Fruit fly (Drosophila melanogaster) whole organism, pupa: Measurements from ENCODE around the gene elfless.

Source experiments
- CG10348 ChIP-seq: fragments of 200-800 bp; sonication (Bioruptor generic); IDR thresholded peaks from 2 replicates; pipeline ENCODE4 v1.3.6; 2022; ENCODE audit warnings: missing biosample characterization, missing genetic modification characterization
- CG12605 ChIP-seq: fragments of 200-800 bp; sonication (Bioruptor generic); IDR thresholded peaks from 2 replicates; pipeline ENCODE4 v1.3.6; 2022; ENCODE audit warnings: missing biosample characterization, missing genetic modification characterization
- CG13204 ChIP-seq: fragments of 200-800 bp; sonication (Bioruptor generic); optimal IDR thresholded peaks from 2 replicates; lab custom pipeline; 2018; ENCODE audit warnings: missing biosample characterization, mild to moderate bottlenecking, missing genetic modification characterization, moderate library complexity
- CG14655 ChIP-seq: fragments of 200-800 bp; sonication (Bioruptor generic); optimal IDR thresholded peaks from 3 replicates; lab custom pipeline; 2017; ENCODE audit warnings: mild to moderate bottlenecking, missing biosample characterization, missing genetic modification reagents, missing genetic modification characterization
- CG15710 ChIP-seq: fragments of 200-800 bp; sonication (Bioruptor generic); optimal IDR thresholded peaks from 2 replicates; lab custom pipeline; 2018; ENCODE audit warnings: missing biosample characterization, mild to moderate bottlenecking, missing genetic modification characterization, moderate library complexity
- CG17806 ChIP-seq: fragments of 200-800 bp; sonication (Bioruptor generic); optimal IDR thresholded peaks from 2 replicates; lab custom pipeline; 2018; ENCODE audit warnings: missing biosample characterization, mild to moderate bottlenecking, missing genetic modification characterization, moderate library complexity
- CG32121 ChIP-seq: fragments of 200-800 bp; sonication (Bioruptor generic); IDR thresholded peaks from 2 replicates; pipeline ENCODE4 v1.3.6; 2022; ENCODE audit warnings: missing biosample characterization, missing genetic modification characterization
- CG34367 ChIP-seq: fragments of 200-800 bp; sonication (Bioruptor generic); optimal IDR thresholded peaks from 2 replicates; lab custom pipeline; 2018; ENCODE audit warnings: missing biosample characterization, mild to moderate bottlenecking, missing genetic modification characterization
- CG4496 ChIP-seq: fragments of 200-800 bp; sonication (Bioruptor generic); IDR thresholded peaks from 3 replicates; pipeline ENCODE4 v1.3.6; 2022; ENCODE audit warnings: missing biosample characterization, missing genetic modification characterization
- CG8159 ChIP-seq: fragments of 200-800 bp; sonication (Bioruptor generic); optimal IDR thresholded peaks from 3 replicates; lab custom pipeline; 2018; ENCODE audit warnings: missing biosample characterization, mild to moderate bottlenecking, missing genetic modification characterization, moderate library complexity
- CG8301 ChIP-seq: fragments of 200-800 bp; sonication (Bioruptor generic); optimal IDR thresholded peaks from 2 replicates; lab custom pipeline; 2018; ENCODE audit warnings: missing biosample characterization, mild to moderate bottlenecking, missing genetic modification characterization
- CG9948 ChIP-seq: fragments of 200-800 bp; sonication (Bioruptor generic); optimal IDR thresholded peaks from 2 replicates; lab custom pipeline; 2018; ENCODE audit warnings: missing biosample characterization, mild to moderate bottlenecking, missing genetic modification characterization, moderate library complexity
- D1 ChIP-seq: fragments of 200-800 bp; sonication (Bioruptor generic); optimal IDR thresholded peaks from 2 replicates; lab custom pipeline; 2018; ENCODE audit warnings: missing biosample characterization, mild to moderate bottlenecking, missing genetic modification characterization, moderate library complexity
- EcR ChIP-seq: fragments of 200-800 bp; sonication (Bioruptor generic); optimal IDR thresholded peaks from 3 replicates; lab custom pipeline; 2019; ENCODE audit warnings: missing biosample characterization, missing genetic modification characterization, mild to moderate bottlenecking, moderate library complexity, missing genetic modification reagents
- Ets98B ChIP-seq: fragments of 200-800 bp; sonication (Bioruptor generic); IDR thresholded peaks from 2 replicates; pipeline ENCODE4 v1.3.6; 2022; ENCODE audit warnings: missing biosample characterization, missing genetic modification characterization
- Pif1A ChIP-seq: fragments of 200-800 bp; sonication (Bioruptor generic); optimal IDR thresholded peaks from 3 replicates; lab custom pipeline; 2016; ENCODE audit warnings: missing biosample characterization, missing genetic modification characterization
- Pif1B ChIP-seq: fragments of 200-800 bp; sonication (Bioruptor generic); optimal IDR thresholded peaks from 3 replicates; lab custom pipeline; 2016; ENCODE audit warnings: missing biosample characterization, missing genetic modification characterization
- Snoo ChIP-seq: fragments of 200-800 bp; sonication (Bioruptor generic); optimal IDR thresholded peaks from 3 replicates; lab custom pipeline; 2017; ENCODE audit warnings: missing biosample characterization, mild to moderate bottlenecking, missing genetic modification characterization, inconsistent platforms
- fd96Ca ChIP-seq: fragments of 200-800 bp; sonication (Bioruptor generic); IDR thresholded peaks from 3 replicates; pipeline ENCODE4 v1.3.6; 2022; ENCODE audit warnings: missing biosample characterization, missing genetic modification characterization
- gl ChIP-seq: fragments of 200-800 bp; sonication (Bioruptor generic); optimal IDR thresholded peaks from 2 replicates; lab custom pipeline; 2018; ENCODE audit warnings: missing biosample characterization, mild to moderate bottlenecking, missing genetic modification characterization
- rn ChIP-seq: fragments of 200-800 bp; sonication (Bioruptor generic); IDR thresholded peaks from 2 replicates; pipeline ENCODE4 v1.3.6; 2022; ENCODE audit warnings: missing biosample characterization, missing genetic modification characterization

elfless gene

DNA sequence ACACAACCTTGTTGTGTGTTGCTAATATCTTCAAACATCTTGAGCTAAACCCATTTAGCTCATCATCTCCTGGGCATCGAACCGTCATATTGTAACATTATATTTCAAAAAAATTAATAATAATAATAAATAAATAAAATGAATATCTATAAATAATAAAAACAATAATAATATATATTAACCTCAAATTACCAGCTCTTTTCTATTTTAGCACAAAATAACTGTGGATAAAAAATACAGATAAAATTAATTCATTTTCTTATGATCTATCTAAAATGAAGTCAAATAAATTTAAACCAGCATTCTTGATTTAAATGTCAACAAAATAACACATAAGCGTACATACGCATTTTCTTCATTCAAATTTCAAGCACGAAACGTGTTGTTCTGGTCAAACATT is 4.2 kb downstream of the elfless start, which contains the start of gene CG42659:
TSS of gene CG42659 (plus strand) at position 301 of the 400 bp plus-strand sequence.
- TF ChIP-seq CG13204 (no peak), CG32121 (GFP tag; lab: Robert Waterston, UW) (no peak), D1 (tag; lab: Kevin White, UChicago) (no peak), CG9948 (tag; lab: Kevin White, UChicago) (no peak), fd96Ca (GFP tag; lab: Robert Waterston, UW) (no peak), Ets98B (GFP tag; lab: Robert Waterston, UW) (no peak), Pif1B (GFP tag; lab: Kevin White, UChicago) (no peak), CG14655 (no peak), CG34367 (tag; lab: Kevin White, UChicago) (no peak)

DNA sequence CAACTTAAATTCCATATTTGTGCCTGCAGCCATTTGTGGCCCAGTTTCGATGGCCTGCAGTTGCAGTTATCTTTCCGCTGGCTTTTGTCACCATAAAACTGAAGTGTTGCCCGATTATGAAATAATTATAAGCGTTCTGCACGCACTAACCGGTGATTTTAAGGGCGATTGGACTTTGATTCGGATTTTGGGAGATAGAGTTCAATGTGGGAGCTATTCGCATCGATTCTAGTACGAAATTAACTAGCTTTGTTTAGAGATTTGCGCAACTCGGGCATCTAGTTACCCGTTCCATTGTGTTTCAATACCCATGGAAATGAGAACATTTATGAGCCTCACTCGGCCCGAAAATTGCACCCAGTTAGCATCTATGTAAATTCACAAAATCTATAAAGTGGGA is 4.9 kb downstream of the elfless start, which contains the start of gene CG5693:
TSS of gene CG5693 (plus strand) at position 301 of the 400 bp plus-strand sequence.
- TF ChIP-seq CG8159 (no peak), gl (no peak), CG17806 (tag; lab: Kevin White, UChicago) (no peak), CG10348 (GFP tag; lab: Robert Waterston, UW) (no peak), CG12605 (GFP tag; lab: Robert Waterston, UW) (no peak), Ets98B (GFP tag; lab: Robert Waterston, UW) (no peak), CG8301 (no peak), rn (GFP tag; lab: Robert Waterston, UW) (no peak), Pif1B (GFP tag; lab: Kevin White, UChicago) (no peak), CG4496 (GFP tag; lab: Robert Waterston, UW) (no peak), D1 (tag; lab: Kevin White, UChicago) (no peak), CG13204 (no peak), EcR (GFP tag; lab: Kevin White, UChicago) (no peak), CG32121 (GFP tag; lab: Robert Waterston, UW) (no peak), Snoo (tag; lab: Kevin White, UChicago) (no peak), fd96Ca (GFP tag; lab: Robert Waterston, UW) (no peak), CG34367 (tag; lab: Kevin White, UChicago) (no peak), CG9948 (tag; lab: Kevin White, UChicago) (no peak)

DNA sequence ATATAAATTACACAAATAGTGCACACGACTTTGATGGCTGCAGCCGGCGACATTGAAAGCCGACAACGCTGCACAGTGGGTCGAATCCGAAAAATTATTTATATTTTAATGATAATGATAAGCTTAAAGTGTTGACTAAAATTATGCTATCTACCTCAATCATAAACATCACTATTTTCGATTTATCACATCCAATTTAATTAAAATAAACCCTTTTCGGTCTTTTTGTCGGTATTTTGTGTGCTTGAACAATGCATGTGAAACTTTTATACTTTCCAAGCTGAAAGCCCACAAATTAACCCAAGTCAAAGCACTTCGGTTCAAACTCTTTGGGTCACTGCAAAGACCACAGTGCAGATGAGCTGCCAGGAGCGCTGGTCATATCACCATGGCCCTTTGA is 5.8 kb downstream of the elfless start:
- TF ChIP-seq CG14655 (peak; percentile 83), CG34367 (tag; lab: Kevin White, UChicago) (peak; percentile 36), CG12605 (GFP tag; lab: Robert Waterston, UW) (no peak), CG10348 (GFP tag; lab: Robert Waterston, UW) (no peak), gl (no peak), Pif1B (GFP tag; lab: Kevin White, UChicago) (peak; percentile 29), CG15710 (tag; lab: Kevin White, UChicago) (no peak), Pif1A (GFP tag; lab: Kevin White, UChicago) (peak; percentile 55), D1 (tag; lab: Kevin White, UChicago) (no peak), EcR (GFP tag; lab: Kevin White, UChicago) (no peak), rn (GFP tag; lab: Robert Waterston, UW) (no peak; the same call in 1 of the 2 replicates), CG32121 (GFP tag; lab: Robert Waterston, UW) (no peak), CG8159 (peak; percentile 45), CG4496 (GFP tag; lab: Robert Waterston, UW) (peak; percentile 39; the same call in 2 of the 3 replicates), fd96Ca (GFP tag; lab: Robert Waterston, UW) (peak; percentile 75), CG9948 (tag; lab: Kevin White, UChicago) (peak; percentile 67), CG17806 (tag; lab: Kevin White, UChicago) (peak; percentile 49), CG8301 (peak; percentile 80), Ets98B (GFP tag; lab: Robert Waterston, UW) (peak; percentile 45; the same call in 1 of the 2 replicates)

DNA sequence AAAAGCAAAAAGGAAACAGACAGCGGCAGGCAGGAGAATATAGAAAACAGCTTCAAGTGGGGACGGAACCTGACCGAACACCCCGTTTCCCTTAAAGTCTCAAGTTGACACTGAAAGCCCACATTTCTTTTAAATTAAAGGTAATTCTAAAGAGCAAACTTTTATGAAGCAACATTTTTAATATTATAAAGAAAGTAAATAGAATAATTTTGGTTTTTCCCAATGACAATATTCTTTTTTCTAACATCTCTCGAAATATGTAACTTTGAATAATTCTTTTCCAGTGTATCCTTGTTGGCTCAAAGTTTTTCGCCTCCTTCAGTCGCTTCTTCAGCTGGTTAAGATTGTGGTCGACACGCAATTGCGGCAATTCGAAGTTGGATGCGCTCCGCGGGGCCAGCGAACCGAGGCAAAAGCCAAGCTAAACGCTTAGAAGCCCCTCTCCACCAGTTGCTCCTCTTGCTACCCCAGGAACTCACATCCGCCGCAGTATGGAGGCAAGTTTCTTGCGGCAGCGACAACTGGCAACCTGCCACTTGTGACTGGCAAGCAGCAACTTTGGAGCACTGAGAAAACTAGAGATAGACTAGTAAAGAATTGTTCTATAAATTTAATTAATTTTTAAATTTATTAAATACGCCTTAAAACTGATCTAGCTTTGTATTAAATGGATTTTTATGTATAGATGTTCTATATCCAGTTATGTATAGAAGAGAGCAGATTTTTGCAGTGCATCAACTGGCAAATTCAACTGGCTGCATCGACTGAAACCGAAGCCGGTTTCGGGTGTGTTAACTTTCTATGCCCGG is 8.0 kb downstream of the elfless start:
- peak; percentile 91 for TF ChIP-seq Ets98B (GFP tag; lab: Robert Waterston, UW)
- peak; percentile 53 for TF ChIP-seq Pif1A (GFP tag; lab: Kevin White, UChicago)
- peak; percentile 14 for TF ChIP-seq gl
- peak; percentile 82 for TF ChIP-seq CG12605 (GFP tag; lab: Robert Waterston, UW)
- peak; percentile 53; the same call in 1 of the 2 replicates for TF ChIP-seq CG10348 (GFP tag; lab: Robert Waterston, UW)
- peak; percentile 62 for TF ChIP-seq Snoo (tag; lab: Kevin White, UChicago)
- peak; percentile 95 for TF ChIP-seq CG32121 (GFP tag; lab: Robert Waterston, UW)
- peak; percentile 76 for TF ChIP-seq CG8159
- TF ChIP-seq CG9948 (tag; lab: Kevin White, UChicago), result peak; percentile 76
- peak; percentile 75 for TF ChIP-seq CG8301
- peak; percentile 1 for TF ChIP-seq D1 (tag; lab: Kevin White, UChicago)
- peak; percentile 80 for TF ChIP-seq CG14655
- peak; percentile 45 for TF ChIP-seq CG13204
- TF ChIP-seq CG15710 (tag; lab: Kevin White, UChicago), result peak; percentile 76
- TF ChIP-seq rn (GFP tag; lab: Robert Waterston, UW), result peak; percentile 89
- TF ChIP-seq CG34367 (tag; lab: Kevin White, UChicago), result peak; percentile 58
- TF ChIP-seq fd96Ca (GFP tag; lab: Robert Waterston, UW), result peak; percentile 87
- peak; percentile 93 for TF ChIP-seq CG4496 (GFP tag; lab: Robert Waterston, UW)
- TF ChIP-seq CG17806 (tag; lab: Kevin White, UChicago), result peak; percentile 81
- peak; percentile 68 for TF ChIP-seq Pif1B (GFP tag; lab: Kevin White, UChicago)
- TF ChIP-seq EcR (GFP tag; lab: Kevin White, UChicago), result peak; percentile 23

DNA sequence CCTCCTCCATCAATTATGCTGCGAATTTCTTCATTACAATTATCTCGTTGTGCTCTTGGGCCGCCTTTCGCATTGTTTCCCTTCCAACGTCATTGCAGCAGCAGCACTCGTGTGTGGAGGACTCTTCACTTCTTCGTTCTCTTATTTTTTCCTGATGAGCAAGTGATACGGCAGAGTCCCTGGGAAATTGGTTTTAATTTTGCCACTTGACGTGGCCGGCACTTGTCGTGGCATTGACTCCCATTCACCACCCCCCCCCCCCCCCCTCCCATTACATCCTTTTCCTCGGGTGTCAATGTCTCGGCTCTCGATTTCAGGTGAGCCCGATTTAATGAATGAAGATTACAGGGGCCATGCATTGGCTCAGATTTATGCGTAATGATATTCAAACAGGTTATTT is 9.1 kb downstream of the elfless start:
- TF ChIP-seq EcR (GFP tag; lab: Kevin White, UChicago) (peak; percentile 69), Snoo (tag; lab: Kevin White, UChicago) (no peak)
